Fruit fly (Drosophila melanogaster) whole organism, pupa: ENCODE measurements around the gene CG33710.

ENCODE experiments used
- CG10348 ChIP-seq: fragments of 200-800 bp; sonication (Bioruptor generic); IDR thresholded peaks from 2 replicates; pipeline ENCODE4 v1.3.6; 2022; ENCODE audit warnings: missing biosample characterization, missing genetic modification characterization
- CG12605 ChIP-seq: fragments of 200-800 bp; sonication (Bioruptor generic); IDR thresholded peaks from 2 replicates; pipeline ENCODE4 v1.3.6; 2022; ENCODE audit warnings: missing biosample characterization, missing genetic modification characterization
- CG13204 ChIP-seq: fragments of 200-800 bp; sonication (Bioruptor generic); optimal IDR thresholded peaks from 2 replicates; lab custom pipeline; 2018; ENCODE audit warnings: missing biosample characterization, mild to moderate bottlenecking, missing genetic modification characterization, moderate library complexity
- CG14655 ChIP-seq: fragments of 200-800 bp; sonication (Bioruptor generic); optimal IDR thresholded peaks from 3 replicates; lab custom pipeline; 2017; ENCODE audit warnings: mild to moderate bottlenecking, missing biosample characterization, missing genetic modification reagents, missing genetic modification characterization
- CG15710 ChIP-seq: fragments of 200-800 bp; sonication (Bioruptor generic); optimal IDR thresholded peaks from 2 replicates; lab custom pipeline; 2018; ENCODE audit warnings: missing biosample characterization, mild to moderate bottlenecking, missing genetic modification characterization, moderate library complexity
- CG17806 ChIP-seq: fragments of 200-800 bp; sonication (Bioruptor generic); optimal IDR thresholded peaks from 2 replicates; lab custom pipeline; 2018; ENCODE audit warnings: missing biosample characterization, mild to moderate bottlenecking, missing genetic modification characterization, moderate library complexity
- CG32121 ChIP-seq: fragments of 200-800 bp; sonication (Bioruptor generic); IDR thresholded peaks from 2 replicates; pipeline ENCODE4 v1.3.6; 2022; ENCODE audit warnings: missing biosample characterization, missing genetic modification characterization
- CG34367 ChIP-seq: fragments of 200-800 bp; sonication (Bioruptor generic); optimal IDR thresholded peaks from 2 replicates; lab custom pipeline; 2018; ENCODE audit warnings: missing biosample characterization, mild to moderate bottlenecking, missing genetic modification characterization
- CG4496 ChIP-seq: fragments of 200-800 bp; sonication (Bioruptor generic); IDR thresholded peaks from 3 replicates; pipeline ENCODE4 v1.3.6; 2022; ENCODE audit warnings: missing biosample characterization, missing genetic modification characterization
- CG8159 ChIP-seq: fragments of 200-800 bp; sonication (Bioruptor generic); optimal IDR thresholded peaks from 3 replicates; lab custom pipeline; 2018; ENCODE audit warnings: missing biosample characterization, mild to moderate bottlenecking, missing genetic modification characterization, moderate library complexity
- CG8301 ChIP-seq: fragments of 200-800 bp; sonication (Bioruptor generic); optimal IDR thresholded peaks from 2 replicates; lab custom pipeline; 2018; ENCODE audit warnings: missing biosample characterization, mild to moderate bottlenecking, missing genetic modification characterization
- CG9948 ChIP-seq: fragments of 200-800 bp; sonication (Bioruptor generic); optimal IDR thresholded peaks from 2 replicates; lab custom pipeline; 2018; ENCODE audit warnings: missing biosample characterization, mild to moderate bottlenecking, missing genetic modification characterization, moderate library complexity
- D1 ChIP-seq: fragments of 200-800 bp; sonication (Bioruptor generic); optimal IDR thresholded peaks from 2 replicates; lab custom pipeline; 2018; ENCODE audit warnings: missing biosample characterization, mild to moderate bottlenecking, missing genetic modification characterization, moderate library complexity
- EcR ChIP-seq: fragments of 200-800 bp; sonication (Bioruptor generic); optimal IDR thresholded peaks from 3 replicates; lab custom pipeline; 2019; ENCODE audit warnings: missing biosample characterization, missing genetic modification characterization, mild to moderate bottlenecking, moderate library complexity, missing genetic modification reagents
- Ets98B ChIP-seq: fragments of 200-800 bp; sonication (Bioruptor generic); IDR thresholded peaks from 2 replicates; pipeline ENCODE4 v1.3.6; 2022; ENCODE audit warnings: missing biosample characterization, missing genetic modification characterization
- Pif1A ChIP-seq: fragments of 200-800 bp; sonication (Bioruptor generic); optimal IDR thresholded peaks from 3 replicates; lab custom pipeline; 2016; ENCODE audit warnings: missing biosample characterization, missing genetic modification characterization
- Pif1B ChIP-seq: fragments of 200-800 bp; sonication (Bioruptor generic); optimal IDR thresholded peaks from 3 replicates; lab custom pipeline; 2016; ENCODE audit warnings: missing biosample characterization, missing genetic modification characterization
- Snoo ChIP-seq: fragments of 200-800 bp; sonication (Bioruptor generic); optimal IDR thresholded peaks from 3 replicates; lab custom pipeline; 2017; ENCODE audit warnings: missing biosample characterization, mild to moderate bottlenecking, missing genetic modification characterization, inconsistent platforms
- fd96Ca ChIP-seq: fragments of 200-800 bp; sonication (Bioruptor generic); IDR thresholded peaks from 3 replicates; pipeline ENCODE4 v1.3.6; 2022; ENCODE audit warnings: missing biosample characterization, missing genetic modification characterization
- gl ChIP-seq: fragments of 200-800 bp; sonication (Bioruptor generic); optimal IDR thresholded peaks from 2 replicates; lab custom pipeline; 2018; ENCODE audit warnings: missing biosample characterization, mild to moderate bottlenecking, missing genetic modification characterization
- rn ChIP-seq: fragments of 200-800 bp; sonication (Bioruptor generic); IDR thresholded peaks from 2 replicates; pipeline ENCODE4 v1.3.6; 2022; ENCODE audit warnings: missing biosample characterization, missing genetic modification characterization

CG33710 gene

dm6 chr3L:19988891-19989290 lies 36.3 kb upstream of the CG33710 start, which contains the start of gene Csas:
TSS of gene Csas (minus strand) at chr3L:19988991.
- TF ChIP-seq CG4496 (GFP tag; lab: Robert Waterston, UW) (no peak), CG34367 (tag; lab: Kevin White, UChicago) (no peak), Snoo (tag; lab: Kevin White, UChicago) (no peak), Pif1B (GFP tag; lab: Kevin White, UChicago) (no peak), CG9948 (tag; lab: Kevin White, UChicago) (no peak), CG13204 (GFP tag; lab: Kevin White, UChicago) (no peak), Pif1A (GFP tag; lab: Kevin White, UChicago) (no peak), CG12605 (GFP tag; lab: Robert Waterston, UW) (no peak), fd96Ca (GFP tag; lab: Robert Waterston, UW) (no peak), gl (tag; lab: Kevin White, UChicago) (no peak), rn (no peak), CG17806 (tag; lab: Kevin White, UChicago) (no peak), EcR (GFP tag; lab: Kevin White, UChicago) (no peak), CG32121 (GFP tag; lab: Robert Waterston, UW) (no peak), CG10348 (no peak), Ets98B (GFP tag; lab: Robert Waterston, UW) (no peak)

- TF ChIP-seq CG9948 (tag; lab: Kevin White, UChicago): no peak
- TF ChIP-seq CG12605 (GFP tag; lab: Robert Waterston, UW): no peak
- no peak for TF ChIP-seq rn
- no peak for TF ChIP-seq fd96Ca (GFP tag; lab: Robert Waterston, UW)
- TF ChIP-seq CG4496 (GFP tag; lab: Robert Waterston, UW): no peak
- no peak for TF ChIP-seq CG10348
- TF ChIP-seq D1: no peak
- TF ChIP-seq CG13204 (GFP tag; lab: Kevin White, UChicago): no peak
- TF ChIP-seq, all 21 proteins: peak for 0
Observed at dm6 chr3L:19985768-19986167, 33.2 kb upstream of the CG33710 start, which contains the start of the genes hale and schuy. TSS of gene hale (minus strand) at chr3L:19985868. TSS of gene schuy (plus strand) at chr3L:19986093.

- TF ChIP-seq EcR (GFP tag; lab: Kevin White, UChicago): no peak
- no peak for TF ChIP-seq fd96Ca (GFP tag; lab: Robert Waterston, UW)
- no peak for TF ChIP-seq CG32121 (GFP tag; lab: Robert Waterston, UW)
- TF ChIP-seq Pif1A (GFP tag; lab: Kevin White, UChicago): no peak
- TF ChIP-seq CG8159 (tag; lab: Kevin White, UChicago): no peak
- TF ChIP-seq gl (tag; lab: Kevin White, UChicago): no peak
- TF ChIP-seq CG13204 (GFP tag; lab: Kevin White, UChicago): no peak
- TF ChIP-seq CG8301 (tag; lab: Kevin White, UChicago): no peak
- TF ChIP-seq CG12605 (GFP tag; lab: Robert Waterston, UW): no peak
- TF ChIP-seq CG10348: no peak
- TF ChIP-seq Pif1B (GFP tag; lab: Kevin White, UChicago): no peak
- TF ChIP-seq CG15710 (tag; lab: Kevin White, UChicago): no peak
- TF ChIP-seq CG17806 (tag; lab: Kevin White, UChicago): no peak
- no peak for TF ChIP-seq rn
- TF ChIP-seq CG34367 (tag; lab: Kevin White, UChicago): no peak
- TF ChIP-seq Ets98B (GFP tag; lab: Robert Waterston, UW): no peak
- TF ChIP-seq CG9948 (tag; lab: Kevin White, UChicago): no peak
- no peak for TF ChIP-seq Snoo (tag; lab: Kevin White, UChicago)
- TF ChIP-seq D1: no peak
- TF ChIP-seq CG4496 (GFP tag; lab: Robert Waterston, UW): no peak
Observed at dm6 chr3L:19981385-19981784, 28.8 kb upstream of the CG33710 start, which contains the start of gene CG17732. TSS of gene CG17732 (plus strand) at chr3L:19981685.

dm6 chr3L:19979592-19979991 lies 27.0 kb upstream of the CG33710 start, which contains the start of gene CG14182:
TSS of gene CG14182 (minus strand) at chr3L:19979812.
- TF ChIP-seq CG4496 (GFP tag; lab: Robert Waterston, UW): no peak
- no peak for TF ChIP-seq CG32121 (GFP tag; lab: Robert Waterston, UW)
- TF ChIP-seq CG17806 (tag; lab: Kevin White, UChicago): no peak
- no peak for TF ChIP-seq Snoo (tag; lab: Kevin White, UChicago)
- TF ChIP-seq EcR (GFP tag; lab: Kevin White, UChicago): no peak
- no peak for TF ChIP-seq rn
- TF ChIP-seq Pif1B (GFP tag; lab: Kevin White, UChicago): no peak
- TF ChIP-seq CG15710 (tag; lab: Kevin White, UChicago): no peak
- TF ChIP-seq CG8301 (tag; lab: Kevin White, UChicago): no peak

dm6 chr3L:19978088-19978487 lies 25.5 kb upstream of the CG33710 start:
- TF ChIP-seq CG14655 (GFP tag; lab: Kevin White, UChicago) (no peak), CG32121 (GFP tag; lab: Robert Waterston, UW) (no peak), CG10348 (no peak), CG8159 (tag; lab: Kevin White, UChicago) (no peak), CG13204 (GFP tag; lab: Kevin White, UChicago) (no peak), CG17806 (tag; lab: Kevin White, UChicago) (no peak), fd96Ca (GFP tag; lab: Robert Waterston, UW) (no peak), EcR (GFP tag; lab: Kevin White, UChicago) (no peak)
